Worm (Caenorhabditis elegans) whole organism, young adult: ENCODE data around the gene Y39A1A.27.

Experiments used
- B0035.1 ChIP-seq: sonication (generic microtip); optimal IDR thresholded peaks from 2 replicates; lab custom pipeline; 2016; ENCODE audit warnings: missing genetic modification characterization, mild to moderate bottlenecking, missing compliant biosample characterization, missing genotype, missing genetic modification reagents
- F10E7.11 ChIP-seq: sonication (generic microtip); optimal IDR thresholded peaks from 2 replicates; lab custom pipeline; 2017; ENCODE audit warnings: mild to moderate bottlenecking, missing genetic modification characterization, moderate library complexity, missing compliant biosample characterization
- F22D6.2 ChIP-seq: sonication (generic microtip); optimal IDR thresholded peaks from 2 replicates; lab custom pipeline; 2016; ENCODE audit warnings: mild to moderate bottlenecking, missing genetic modification characterization, missing compliant biosample characterization
- F23B12.7 ChIP-seq: sonication (generic microtip); optimal IDR thresholded peaks from 2 replicates; lab custom pipeline; 2017; ENCODE audit warnings: missing genetic modification characterization, mild to moderate bottlenecking, missing compliant biosample characterization, antibody characterized with exemption, moderate library complexity; ENCODE audit not compliant: insufficient read depth
- F57C9.4 ChIP-seq: sonication (generic microtip); optimal IDR thresholded peaks from 2 replicates; lab custom pipeline; 2017; ENCODE audit warnings: mild to moderate bottlenecking, missing genetic modification characterization, missing compliant biosample characterization
- K11D2.4 ChIP-seq: fragments of 200-800 bp; sonication (Bioruptor generic); IDR thresholded peaks from 2 replicates; pipeline ENCODE4 v1.3.6; 2022; ENCODE audit warnings: missing genetic modification reagents, missing genetic modification characterization, missing compliant biosample characterization
- Y53G8AR.9 ChIP-seq: fragments of 200-800 bp; sonication (Bioruptor generic); conservative IDR thresholded peaks from 2 replicates; pipeline ENCODE4 v1.3.6; 2022; ENCODE audit warnings: missing genetic modification reagents, missing genetic modification characterization, missing compliant biosample characterization
- Y95B8A.8 ChIP-seq: fragments of 200-800 bp; sonication (Bioruptor generic); IDR thresholded peaks from 2 replicates; pipeline ENCODE4 v1.3.6; 2022; ENCODE audit warnings: missing genetic modification reagents, missing genetic modification characterization, missing compliant biosample characterization
- athp-1 ChIP-seq: sonication (generic microtip); optimal IDR thresholded peaks from 2 replicates; lab custom pipeline; 2017; ENCODE audit warnings: mild to moderate bottlenecking, missing genetic modification characterization, missing compliant biosample characterization
- attf-6 ChIP-seq: fragments of 200-800 bp; sonication (Bioruptor generic); IDR thresholded peaks from 2 replicates; pipeline ENCODE4 v1.3.6; 2022; ENCODE audit warnings: missing genetic modification reagents, missing genetic modification characterization, missing compliant biosample characterization
- bed-1 ChIP-seq: fragments of 200-800 bp; sonication (Bioruptor generic); IDR thresholded peaks from 2 replicates; pipeline ENCODE4 v1.3.6; 2022; ENCODE audit warnings: missing genetic modification reagents, missing genetic modification characterization, missing compliant biosample characterization
- ccch-3 ChIP-seq: fragments of 200-800 bp; sonication (Bioruptor generic); optimal IDR thresholded peaks from 2 replicates; lab custom pipeline; 2018; ENCODE audit warnings: mild to moderate bottlenecking, missing genetic modification characterization, missing compliant biosample characterization
- cebp-2 ChIP-seq: fragments of 200-800 bp; sonication (Bioruptor generic); IDR thresholded peaks from 2 replicates; pipeline ENCODE4 v1.3.6; 2022; ENCODE audit warnings: missing genetic modification characterization, missing compliant biosample characterization
- ceh-40 ChIP-seq: fragments of 200-800 bp; sonication (Bioruptor generic); IDR thresholded peaks from 2 replicates; pipeline ENCODE4 v1.3.6; 2022; ENCODE audit warnings: missing genetic modification characterization, missing compliant biosample characterization
- ceh-58 ChIP-seq: fragments of 200-800 bp; sonication (Bioruptor generic); IDR thresholded peaks from 2 replicates; pipeline ENCODE4 v1.3.6; 2022; ENCODE audit warnings: missing genetic modification characterization, missing compliant biosample characterization
- ceh-79 ChIP-seq: sonication (generic microtip); optimal IDR thresholded peaks from 2 replicates; lab custom pipeline; 2017; ENCODE audit warnings: mild to moderate bottlenecking, missing genetic modification characterization, missing compliant biosample characterization
- chd-7 ChIP-seq: sonication (generic microtip); optimal IDR thresholded peaks from 2 replicates; lab custom pipeline; 2016; ENCODE audit warnings: mild to moderate bottlenecking, missing genetic modification characterization, moderate library complexity, missing compliant biosample characterization
- dpl-1 ChIP-seq: fragments of 150-350 bp; optimal IDR thresholded peaks from 2 replicates; lab custom pipeline; 2014; ENCODE audit warnings: missing biosample characterization, missing genetic modification reagents, missing genetic modification characterization
- efl-1 ChIP-seq: fragments of 150-350 bp; optimal IDR thresholded peaks from 2 replicates; lab custom pipeline; 2014; ENCODE audit warnings: missing biosample characterization, missing genetic modification reagents, missing genetic modification characterization
- ets-4 ChIP-seq: fragments of 200-800 bp; sonication (Bioruptor generic); optimal IDR thresholded peaks from 2 replicates; lab custom pipeline; 2018; ENCODE audit warnings: mild to moderate bottlenecking, missing genetic modification characterization, missing compliant biosample characterization
- him-1 ChIP-seq: sonication (generic microtip); optimal IDR thresholded peaks from 2 replicates; lab custom pipeline; 2016; ENCODE audit warnings: missing genotype, missing genetic modification reagents, missing genetic modification characterization, missing compliant biosample characterization
- hmg-20 ChIP-seq: fragments of 200-800 bp; sonication (Bioruptor generic); IDR thresholded peaks from 2 replicates; pipeline ENCODE4 v1.3.6; 2022; ENCODE audit warnings: missing genetic modification reagents, missing genetic modification characterization, missing compliant biosample characterization
- hrde-1 ChIP-seq: sonication (generic microtip); optimal IDR thresholded peaks from 2 replicates; lab custom pipeline; 2016; ENCODE audit warnings: missing genetic modification characterization, mild to moderate bottlenecking, missing compliant biosample characterization, moderate library complexity, missing genotype, missing genetic modification reagents, borderline replicate concordance
- let-526 ChIP-seq: fragments of 200-800 bp; sonication (Bioruptor generic); IDR thresholded peaks from 2 replicates; pipeline ENCODE4 v1.3.6; 2022; ENCODE audit warnings: missing genetic modification reagents, missing genetic modification characterization, missing compliant biosample characterization
- let-607 ChIP-seq, 2 experiments: fragments of 200-800 bp in 1 of 2; sonication (Bioruptor generic) in 1 of 2; sonication (generic microtip) in 1 of 2; optimal IDR thresholded peaks; 2 replicates each; lab custom pipeline; 2016 to 2018; ENCODE audit warnings: mild to moderate bottlenecking in 2 of 2, missing compliant biosample characterization in 2 of 2, missing genetic modification characterization in 2 of 2, moderate library complexity in 2 of 2, missing genotype in 1 of 2
- lin-26 ChIP-seq: fragments of 200-800 bp; sonication (Bioruptor generic); IDR thresholded peaks from 2 replicates; pipeline ENCODE4 v1.3.6; 2022; ENCODE audit warnings: missing genetic modification reagents, missing genetic modification characterization, missing compliant biosample characterization
- lin-35 ChIP-seq, 3 experiments: fragments of 150-350 bp in 2 of 3; sonication (generic microtip) in 1 of 3; optimal IDR thresholded peaks; 2 replicates each; lab custom pipeline; 2014 to 2018; ENCODE audit warnings: missing biosample characterization in 3 of 3, missing genetic modification characterization in 3 of 3, missing genetic modification reagents in 3 of 3
- lir-1 ChIP-seq: fragments of 200-800 bp; sonication (Bioruptor generic); conservative IDR thresholded peaks from 2 replicates; pipeline ENCODE4 v1.3.6; 2022; ENCODE audit warnings: missing genetic modification reagents, missing genetic modification characterization, missing compliant biosample characterization
- lsy-27 ChIP-seq: sonication (generic microtip); optimal IDR thresholded peaks from 2 replicates; lab custom pipeline; 2017; ENCODE audit warnings: missing genetic modification characterization, mild to moderate bottlenecking, missing compliant biosample characterization, antibody characterized with exemption, missing genotype, borderline replicate concordance; ENCODE audit not compliant: insufficient read depth
- madf-10 ChIP-seq: sonication (generic microtip); optimal IDR thresholded peaks from 2 replicates; lab custom pipeline; 2016; ENCODE audit warnings: mild to moderate bottlenecking, missing genetic modification characterization, missing compliant biosample characterization
- madf-3 ChIP-seq: fragments of 200-800 bp; sonication (Bioruptor generic); IDR thresholded peaks from 2 replicates; pipeline ENCODE4 v1.3.6; 2022; ENCODE audit warnings: missing genetic modification reagents, missing genetic modification characterization, missing compliant biosample characterization
- madf-6 ChIP-seq: fragments of 200-800 bp; sonication (Bioruptor generic); IDR thresholded peaks from 2 replicates; pipeline ENCODE4 v1.3.6; 2022; ENCODE audit warnings: missing genetic modification reagents, missing genetic modification characterization, missing compliant biosample characterization
- mcd-1 ChIP-seq: fragments of 200-800 bp; sonication (Bioruptor generic); IDR thresholded peaks from 2 replicates; pipeline ENCODE4 v1.3.6; 2022; ENCODE audit warnings: missing genetic modification reagents, missing genetic modification characterization, missing compliant biosample characterization
- mel-28 ChIP-seq: sonication (generic microtip); optimal IDR thresholded peaks from 2 replicates; lab custom pipeline; 2016; ENCODE audit warnings: borderline replicate concordance, mild to moderate bottlenecking, missing genetic modification characterization, missing compliant biosample characterization
- mxl-1 ChIP-seq: sonication (generic microtip); optimal IDR thresholded peaks from 2 replicates; lab custom pipeline; 2016; ENCODE audit warnings: missing genetic modification characterization, missing compliant biosample characterization
- nfya-1 ChIP-seq: sonication (generic microtip); optimal IDR thresholded peaks from 2 replicates; lab custom pipeline; 2017; ENCODE audit warnings: antibody characterized with exemption, missing compliant biosample characterization, missing genetic modification characterization, borderline replicate concordance; ENCODE audit not compliant: insufficient read depth
- nhr-179 ChIP-seq: sonication (generic microtip); optimal IDR thresholded peaks from 2 replicates; lab custom pipeline; 2016; ENCODE audit warnings: mild to moderate bottlenecking, missing genetic modification characterization, missing compliant biosample characterization
- nhr-27 ChIP-seq: fragments of 200-800 bp; sonication (Bioruptor generic); optimal IDR thresholded peaks from 2 replicates; lab custom pipeline; 2018; ENCODE audit warnings: mild to moderate bottlenecking, missing genetic modification characterization, moderate library complexity, missing compliant biosample characterization
- nhr-80 ChIP-seq: sonication (generic microtip); optimal IDR thresholded peaks from 2 replicates; lab custom pipeline; 2016; ENCODE audit warnings: missing genetic modification characterization, missing compliant biosample characterization
- repo-1 ChIP-seq: sonication (generic microtip); optimal IDR thresholded peaks from 2 replicates; lab custom pipeline; 2017; ENCODE audit warnings: mild to moderate bottlenecking, missing genetic modification characterization, missing compliant biosample characterization
- rpc-1 ChIP-seq, 2 experiments: fragments of 150-350 bp in 1 of 2; sonication (generic microtip) in 1 of 2; optimal IDR thresholded peaks; 2 replicates each; lab custom pipeline; 2014 to 2018; ENCODE audit warnings: missing biosample characterization in 1 of 2, missing genetic modification characterization in 1 of 2, missing genetic modification reagents in 1 of 2, missing genotype in 1 of 2
- snpc-1.1 ChIP-seq: sonication (generic microtip); optimal IDR thresholded peaks from 2 replicates; lab custom pipeline; 2017; ENCODE audit warnings: missing genetic modification characterization, mild to moderate bottlenecking, missing compliant biosample characterization, antibody characterized with exemption, moderate library complexity, missing genotype, missing genetic modification reagents; ENCODE audit not compliant: insufficient read depth
- snpc-3.4 ChIP-seq: sonication (generic microtip); optimal IDR thresholded peaks from 2 replicates; lab custom pipeline; 2017; ENCODE audit warnings: missing genetic modification characterization, mild to moderate bottlenecking, missing compliant biosample characterization, antibody characterized with exemption, moderate library complexity, missing genotype, missing genetic modification reagents
- sptf-2 ChIP-seq: fragments of 200-800 bp; sonication (Bioruptor generic); optimal IDR thresholded peaks from 2 replicates; lab custom pipeline; 2018; ENCODE audit warnings: mild to moderate bottlenecking, missing genetic modification characterization, missing compliant biosample characterization
- tbx-9 ChIP-seq: sonication (generic microtip); optimal IDR thresholded peaks from 2 replicates; lab custom pipeline; 2016; ENCODE audit warnings: borderline replicate concordance, missing genetic modification characterization, inconsistent platforms, missing compliant biosample characterization
- zim-3 ChIP-seq: sonication (generic microtip); optimal IDR thresholded peaks from 2 replicates; lab custom pipeline; 2017; ENCODE audit warnings: mild to moderate bottlenecking, missing genetic modification characterization, moderate library complexity, missing compliant biosample characterization
- ztf-6 ChIP-seq: fragments of 200-800 bp; sonication (Bioruptor generic); IDR thresholded peaks from 2 replicates; pipeline ENCODE4 v1.3.6; 2022; ENCODE audit warnings: missing genetic modification reagents, missing genetic modification characterization, missing compliant biosample characterization

Gene Y39A1A.27

DNA sequence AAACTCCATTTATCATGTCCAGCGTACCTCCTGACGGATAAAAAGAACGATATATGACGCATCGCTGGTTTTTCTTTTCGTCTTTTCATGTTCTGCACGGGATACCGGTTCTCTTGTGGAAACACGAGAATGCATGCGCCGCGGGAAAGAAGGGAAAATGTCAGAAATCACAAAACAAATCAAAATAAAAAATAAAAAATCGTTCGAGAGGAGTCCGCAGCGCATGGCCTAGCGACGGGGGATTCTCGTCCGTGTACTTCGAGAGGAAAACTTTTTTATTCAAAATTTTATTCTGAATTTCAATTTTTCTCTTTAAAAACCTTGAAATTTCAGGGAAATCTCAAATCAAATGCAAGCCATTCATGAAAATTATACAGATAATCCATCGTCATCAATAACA is 17.6 kb upstream of the Y39A1A.27 start, which contains the start of the genes lron-10 and hpr-9 (continued):
- TF ChIP-seq tbx-9 (tag; lab: Kevin White, UChicago) (no peak), ceh-58 (GFP tag; lab: Robert Waterston, UW) (no peak), lir-1 (GFP tag; lab: Robert Waterston, UW) (peak; percentile 84), efl-1 (GFP tag; lab: Kevin White, UChicago) (no peak), repo-1 (peak; percentile 23), ztf-6 (GFP tag; lab: Robert Waterston, UW) (0 out of 2 replicates have a peak, but pooled peaks have one; percentile 27), nfya-1 (no peak), hmg-20 (GFP tag; lab: Robert Waterston, UW) (0 out of 2 replicates have a peak, but pooled peaks have one; percentile 40), K11D2.4 (peak; percentile 84), F23B12.7 (no peak), madf-3 (0 out of 2 replicates have a peak, but pooled peaks have one; percentile 61), B0035.1 (tag; lab: Kevin White, UChicago) (no peak), hrde-1 (peak; percentile 14), bed-1 (GFP tag; lab: Robert Waterston, UW) (peak; percentile 86; the same call in 1 of the 2 replicates), mel-28 (tag; lab: Kevin White, UChicago) (peak; percentile 69), Y95B8A.8 (GFP tag; lab: Robert Waterston, UW) (peak; percentile 48; the same call in 1 of the 2 replicates), chd-7 (tag; lab: Kevin White, UChicago) (peak; percentile 79), nhr-179 (tag; lab: Kevin White, UChicago) (no peak), mcd-1 (GFP tag; lab: Robert Waterston, UW) (peak; percentile 82), F22D6.2 (tag; lab: Kevin White, UChicago) (peak; percentile 72), ceh-79 (tag; lab: Kevin White, UChicago) (no peak), sptf-2 (no peak), lin-35 (GFP tag; optimal IDR thresholded peaks at IDR 0.05; lab: Kevin White, UChicago) (peak in 1 of 3 experiments; percentile 73), ets-4 (no peak), attf-6 (GFP tag; lab: Robert Waterston, UW) (no peak), zim-3 (tag; lab: Kevin White, UChicago) (peak; percentile 53), lsy-27 (no peak), F10E7.11 (tag; lab: Kevin White, UChicago) (no peak), Y53G8AR.9 (GFP tag; lab: Robert Waterston, UW) (peak; percentile 73; the same call in 1 of the 2 replicates), him-1 (tag; lab: Kevin White, UChicago) (peak; percentile 58), F57C9.4 (tag; lab: Kevin White, UChicago) (no peak), lin-26 (peak; percentile 53; the same call in 1 of the 2 replicates), ccch-3 (GFP tag; lab: Kevin White, UChicago) (peak; percentile 6), cebp-2 (GFP tag; lab: Robert Waterston, UW) (no peak), rpc-1 (optimal IDR thresholded peaks at IDR 0.05; lab: Kevin White, UChicago) (no peak), rpc-1 (tag; optimal IDR thresholded peaks at IDR 0.05; lab: Kevin White, UChicago) (no peak), snpc-1.1 (tag; lab: Kevin White, UChicago) (no peak), let-526 (peak; percentile 48; the same call in 1 of the 2 replicates), nhr-27 (peak; percentile 45)

DNA sequence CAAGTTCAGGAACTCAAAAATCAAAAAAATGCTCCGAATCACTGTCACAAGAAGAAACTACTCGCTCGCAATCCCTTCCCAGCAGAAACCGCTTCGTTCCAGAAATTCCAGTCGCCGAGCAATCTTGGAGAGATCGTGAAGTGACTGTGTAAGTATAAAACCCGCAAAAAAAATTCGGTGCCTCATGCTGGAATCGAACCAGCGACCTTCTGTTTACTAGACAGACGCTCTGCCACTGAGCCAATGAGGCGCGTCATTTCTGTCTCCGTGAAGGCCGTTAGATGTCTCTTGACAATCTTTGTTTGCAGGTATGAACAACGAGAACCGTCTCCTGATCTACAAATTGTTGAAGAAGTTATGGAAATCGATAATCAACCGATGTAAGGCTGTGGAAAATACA is 14.2 kb upstream of the Y39A1A.27 start:
- TF ChIP-seq mxl-1 (peak; percentile 52), ceh-40 (0 out of 2 replicates have a peak, but pooled peaks have one; percentile 62), nhr-80 (tag; lab: Kevin White, UChicago) (peak; percentile 15), dpl-1 (no peak), lsy-27 (no peak), nfya-1 (no peak), madf-10 (tag; lab: Kevin White, UChicago) (peak; percentile 39), Y53G8AR.9 (GFP tag; lab: Robert Waterston, UW) (0 out of 2 replicates have a peak, but pooled peaks have one; percentile 50), madf-6 (GFP tag; lab: Robert Waterston, UW) (peak; percentile 77), athp-1 (peak; percentile 70), ets-4 (no peak), let-607 (tag; optimal IDR thresholded peaks at IDR 0.05; lab: Kevin White, UChicago) (no peak), snpc-3.4 (tag; lab: Kevin White, UChicago) (peak; percentile 44), lin-26 (peak; percentile 97)
